Worm (Caenorhabditis elegans) whole organism, L3 larva: ENCODE results near the gene col-105.

ENCODE experiments used
- aly-2 ChIP-seq: fragments of 150-350 bp; optimal IDR thresholded peaks from 2 replicates; lab custom pipeline; 2014; ENCODE audit warnings: missing biosample characterization, missing genetic modification characterization
- ama-1 ChIP-seq: fragments of 150-350 bp; optimal IDR thresholded peaks from 2 replicates; lab custom pipeline; 2018
- ceh-16 ChIP-seq: sonication (generic microtip); optimal IDR thresholded peaks from 2 replicates; lab custom pipeline; 2017; ENCODE audit warnings: missing biosample characterization, missing genetic modification characterization
- ceh-28 ChIP-seq: fragments of 150-350 bp; optimal IDR thresholded peaks from 2 replicates; lab custom pipeline; 2014; ENCODE audit warnings: missing biosample characterization, missing genetic modification reagents, missing genetic modification characterization
- ceh-82 ChIP-seq: fragments of 150-350 bp; optimal IDR thresholded peaks from 2 replicates; lab custom pipeline; 2014; ENCODE audit warnings: missing biosample characterization, missing genetic modification characterization
- daf-12 ChIP-seq: fragments of 150-350 bp; optimal IDR thresholded peaks from 2 replicates; lab custom pipeline; 2014; ENCODE audit warnings: missing biosample characterization, missing genetic modification reagents, missing genetic modification characterization
- egl-27 ChIP-seq: sonication (generic microtip); optimal IDR thresholded peaks from 4 replicates; lab custom pipeline; 2017; ENCODE audit warnings: missing biosample characterization, missing genetic modification reagents, missing genetic modification characterization
- egl-5 ChIP-seq: fragments of 150-350 bp; optimal IDR thresholded peaks from 2 replicates; lab custom pipeline; 2017; ENCODE audit warnings: missing biosample characterization, missing genetic modification reagents, missing genetic modification characterization, inconsistent platforms
- elt-2 ChIP-seq: sonication (generic microtip); optimal IDR thresholded peaks from 2 replicates; lab custom pipeline; 2016; ENCODE audit warnings: missing genetic modification reagents, mild to moderate bottlenecking, missing genetic modification characterization, missing compliant biosample characterization
- elt-3 ChIP-seq, 3 experiments: fragments of 150-350 bp in 1 of 3; sonication (generic microtip) in 2 of 3; optimal IDR thresholded peaks; 2 replicates in 2 of 3; 4 replicates in 1 of 3; lab custom pipeline; 2014 to 2017; ENCODE audit warnings: missing biosample characterization in 3 of 3, missing genetic modification characterization in 3 of 3
- eor-1 ChIP-seq, 2 experiments: fragments of 150-350 bp; optimal IDR thresholded peaks; 2 replicates each; lab custom pipeline; 2014 to 2018; ENCODE audit warnings: missing biosample characterization in 2 of 2, missing genetic modification characterization in 2 of 2
- fkh-10 ChIP-seq: sonication (generic microtip); optimal IDR thresholded peaks from 2 replicates; lab custom pipeline; 2017; ENCODE audit warnings: missing biosample characterization, missing genetic modification reagents, missing genetic modification characterization
- fos-1 ChIP-seq: fragments of 150-350 bp; optimal IDR thresholded peaks from 2 replicates; lab custom pipeline; 2014; ENCODE audit warnings: missing biosample characterization, missing genetic modification characterization
- hmg-11 ChIP-seq: sonication (generic microtip); optimal IDR thresholded peaks from 2 replicates; lab custom pipeline; 2016; ENCODE audit warnings: missing genetic modification characterization, missing compliant biosample characterization
- lin-15B ChIP-seq: fragments of 150-350 bp; optimal IDR thresholded peaks from 2 replicates; lab custom pipeline; 2014; ENCODE audit warnings: missing biosample characterization, missing genetic modification characterization
- lin-39 ChIP-seq: fragments of 150-350 bp; optimal IDR thresholded peaks from 2 replicates; lab custom pipeline; 2018; ENCODE audit warnings: missing biosample characterization, missing genetic modification reagents, missing genetic modification characterization
- mdl-1 ChIP-seq: fragments of 150-350 bp; optimal IDR thresholded peaks from 2 replicates; lab custom pipeline; 2014; ENCODE audit warnings: missing biosample characterization, missing genetic modification characterization
- mml-1 ChIP-seq: fragments of 150-350 bp; sonication (generic microtip); optimal IDR thresholded peaks from 3 replicates; lab custom pipeline; 2014; ENCODE audit warnings: missing biosample characterization, missing genetic modification characterization
- nfya-1 ChIP-seq: sonication (generic microtip); optimal IDR thresholded peaks from 2 replicates; lab custom pipeline; 2017; ENCODE audit warnings: missing genetic modification characterization, mild to moderate bottlenecking, missing compliant biosample characterization, antibody characterized with exemption, moderate library complexity; ENCODE audit not compliant: insufficient read depth
- nhr-11 ChIP-seq: fragments of 150-350 bp; optimal IDR thresholded peaks from 2 replicates; lab custom pipeline; 2014; ENCODE audit warnings: missing biosample characterization, missing genetic modification characterization
- nhr-12 ChIP-seq: fragments of 150-350 bp; optimal IDR thresholded peaks from 2 replicates; lab custom pipeline; 2014; ENCODE audit warnings: missing biosample characterization, missing genetic modification characterization
- nhr-23 ChIP-seq: fragments of 150-350 bp; optimal IDR thresholded peaks from 2 replicates; lab custom pipeline; 2014; ENCODE audit warnings: missing biosample characterization, missing genetic modification reagents, missing genetic modification characterization
- nhr-25 ChIP-seq: sonication (generic microtip); optimal IDR thresholded peaks from 2 replicates; lab custom pipeline; 2017; ENCODE audit warnings: missing biosample characterization, missing genetic modification characterization
- nhr-43 ChIP-seq: sonication (generic microtip); optimal IDR thresholded peaks from 2 replicates; lab custom pipeline; 2016; ENCODE audit warnings: mild to moderate bottlenecking, missing genetic modification characterization, missing compliant biosample characterization; ENCODE audit not compliant: poor library complexity, severe bottlenecking
- pha-4 ChIP-seq: fragments of 150-350 bp; optimal IDR thresholded peaks from 2 replicates; lab custom pipeline; 2014; ENCODE audit warnings: missing biosample characterization, missing genetic modification reagents, missing genetic modification characterization
- pqm-1 ChIP-seq: fragments of 150-350 bp; optimal IDR thresholded peaks from 2 replicates; lab custom pipeline; 2017; ENCODE audit warnings: missing biosample characterization, missing genetic modification characterization, inconsistent platforms
- sea-2 ChIP-seq: fragments of 150-350 bp; sonication (generic microtip); optimal IDR thresholded peaks from 4 replicates; lab custom pipeline; 2014; ENCODE audit warnings: missing biosample characterization, missing genetic modification reagents, missing genetic modification characterization
- skn-1 ChIP-seq: fragments of 150-350 bp; optimal IDR thresholded peaks from 2 replicates; lab custom pipeline; 2014; ENCODE audit warnings: missing biosample characterization, missing genetic modification characterization
- snpc-4 ChIP-seq: fragments of 150-350 bp; optimal IDR thresholded peaks from 2 replicates; lab custom pipeline; 2014; ENCODE audit warnings: missing biosample characterization, missing genetic modification characterization
- tbx-2 ChIP-seq: sonication (generic microtip); optimal IDR thresholded peaks from 2 replicates; lab custom pipeline; 2016; ENCODE audit warnings: mild to moderate bottlenecking, missing genetic modification characterization, missing compliant biosample characterization
- unc-39 ChIP-seq: sonication (generic microtip); optimal IDR thresholded peaks from 4 replicates; lab custom pipeline; 2017; ENCODE audit warnings: missing biosample characterization, missing genetic modification characterization
- unc-62 ChIP-seq: fragments of 150-350 bp; sonication (generic microtip); optimal IDR thresholded peaks from 4 replicates; lab custom pipeline; 2014; ENCODE audit warnings: missing biosample characterization, missing genetic modification reagents, missing genetic modification characterization
- ztf-11 ChIP-seq: fragments of 150-350 bp; optimal IDR thresholded peaks from 2 replicates; lab custom pipeline; 2014; ENCODE audit warnings: missing biosample characterization, missing genetic modification characterization

Gene col-105

DNA sequence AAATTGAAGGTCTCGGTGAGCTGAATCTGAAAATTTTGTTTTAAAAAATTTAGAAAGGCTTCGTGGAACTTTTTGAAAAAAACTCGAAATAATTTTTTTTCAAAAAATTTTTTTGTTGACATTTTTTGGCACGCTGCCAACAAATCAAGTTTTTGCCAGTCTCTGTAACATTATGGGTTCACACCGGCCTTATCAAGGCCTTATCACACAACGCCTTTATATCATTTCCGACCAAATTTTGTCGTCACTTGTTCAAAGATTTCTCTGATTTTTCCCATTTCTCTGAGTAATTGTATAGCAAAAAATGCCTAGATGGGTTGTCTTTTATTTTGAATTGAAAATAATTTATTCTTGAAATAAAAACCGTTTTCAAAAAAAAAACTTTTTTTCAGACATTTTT lies 46.8 kb upstream of the col-105 start:
- peak; percentile 47 for TF ChIP-seq elt-2 (tag; lab: Kevin White, UChicago)
- no peak for TF ChIP-seq snpc-4
- TF ChIP-seq elt-3 (tag; optimal IDR thresholded peaks at IDR 0.05; lab: Kevin White, UChicago), result peak in 1 of 3 experiments; percentile 79

- TF ChIP-seq aly-2 (tag; lab: Kevin White, UChicago), result no peak
- TF ChIP-seq eor-1 (tag; optimal IDR thresholded peaks at IDR 0.05; lab: Kevin White, UChicago), result no peak
- TF ChIP-seq nhr-43, result no peak
- no peak for TF ChIP-seq mdl-1 (tag; lab: Kevin White, UChicago)
- no peak for TF ChIP-seq daf-12 (tag; lab: Kevin White, UChicago)
- TF ChIP-seq tbx-2 (tag; lab: Kevin White, UChicago), result no peak
- no peak for TF ChIP-seq nhr-23
- no peak for TF ChIP-seq snpc-4
- TF ChIP-seq fkh-10 (GFP tag; lab: Kevin White, UChicago), result no peak
- no peak for TF ChIP-seq egl-27
- no peak for TF ChIP-seq unc-39 (tag; lab: Kevin White, UChicago)
- TF ChIP-seq pha-4 (tag; lab: Kevin White, UChicago), result peak; percentile 41
- no peak for TF ChIP-seq hmg-11 (tag; lab: Kevin White, UChicago)
- no peak for TF ChIP-seq nfya-1 (tag; lab: Kevin White, UChicago)
- TF ChIP-seq nhr-11, result no peak
- TF ChIP-seq ztf-11, result no peak
- TF ChIP-seq nhr-12 (tag; lab: Kevin White, UChicago), result no peak
- no peak for TF ChIP-seq egl-5 (tag; lab: Kevin White, UChicago)
- TF ChIP-seq elt-2 (tag; lab: Kevin White, UChicago), result peak; percentile 48
- TF ChIP-seq mml-1 (tag; lab: Kevin White, UChicago), result no peak
- no peak for TF ChIP-seq nhr-25 (tag; lab: Kevin White, UChicago)
- TF ChIP-seq ceh-82 (tag; lab: Kevin White, UChicago), result no peak
- TF ChIP-seq elt-3 (tag; optimal IDR thresholded peaks at IDR 0.05; lab: Kevin White, UChicago), result no peak
- TF ChIP-seq pqm-1 (tag; lab: Kevin White, UChicago), result peak; percentile 43
- no peak for TF ChIP-seq ceh-16 (tag; lab: Kevin White, UChicago)
Observed at ce11 chrIV:1403960-1404359, 44.9 kb upstream of the col-105 start.

DNA sequence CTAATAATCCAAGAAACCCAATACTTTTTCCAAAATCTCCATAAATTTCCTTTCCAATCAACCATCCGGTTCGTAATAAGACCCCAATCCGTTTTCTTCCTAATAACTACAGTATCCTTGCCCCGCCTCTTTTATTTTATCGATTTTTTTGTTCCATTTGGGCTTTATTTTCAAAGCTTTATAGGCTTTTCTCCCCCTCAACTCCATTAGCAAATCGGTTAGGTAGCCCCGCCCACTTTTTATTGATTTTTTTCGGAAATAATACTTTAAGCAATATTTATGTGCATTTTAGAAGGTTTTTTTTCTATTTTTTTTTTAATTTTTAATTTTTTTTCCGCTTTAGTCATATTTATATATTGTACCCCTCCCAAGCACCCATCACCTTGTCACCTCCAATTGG lies 41.0 kb upstream of the col-105 start:
- peak; percentile 43 for TF ChIP-seq ceh-28 (tag; lab: Kevin White, UChicago)
- TF ChIP-seq lin-39 (tag; lab: Kevin White, UChicago), result no peak

ce11 chrIV:1397895-1398294 lies 38.9 kb upstream of the col-105 start:
- TF ChIP-seq tbx-2 (tag; lab: Kevin White, UChicago), result no peak
- no peak for TF ChIP-seq lin-15B (tag; lab: Kevin White, UChicago)
- TF ChIP-seq ztf-11, result no peak
- no peak for TF ChIP-seq nhr-11
- no peak for TF ChIP-seq nhr-23

DNA sequence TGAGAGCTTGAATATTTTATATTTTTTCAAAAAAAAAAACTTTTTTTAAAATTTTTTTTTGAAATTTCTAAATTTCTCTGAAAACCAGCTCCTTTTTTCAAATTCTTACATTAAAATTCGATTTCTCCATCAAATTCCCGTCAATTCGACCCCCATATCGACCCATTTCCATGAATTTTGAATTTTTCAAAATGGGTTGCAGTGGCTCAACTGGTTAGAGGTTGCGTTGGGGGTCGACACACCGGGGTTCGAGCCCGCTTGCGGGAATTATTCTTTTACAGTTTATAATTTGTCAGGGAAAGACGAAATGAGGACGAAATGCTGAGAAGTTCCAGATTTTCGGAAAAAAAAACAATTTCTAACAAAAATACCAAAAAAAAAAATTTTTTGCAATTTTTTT lies 35.1 kb upstream of the col-105 start:
- TF ChIP-seq egl-5 (tag; lab: Kevin White, UChicago), result no peak
- no peak for TF ChIP-seq nhr-23

DNA sequence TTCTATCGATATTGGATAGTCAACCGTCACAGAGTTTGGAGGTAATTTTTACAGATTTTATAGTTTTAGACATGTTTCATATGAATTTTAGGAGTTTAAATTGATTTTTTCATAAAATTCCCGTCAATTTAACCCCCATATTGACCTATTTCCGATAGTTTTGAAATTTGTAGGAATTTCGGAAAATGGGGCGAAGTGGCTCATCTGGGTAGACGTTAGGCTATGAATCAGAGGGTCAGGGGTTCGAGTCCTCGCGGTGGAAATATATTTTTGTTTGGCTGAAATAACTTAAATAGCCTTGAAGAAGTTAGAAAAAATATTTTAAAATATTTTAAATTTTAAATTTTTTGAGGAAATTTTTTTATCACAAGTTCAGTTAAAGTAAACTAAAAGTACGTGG lies 32.4 kb upstream of the col-105 start:
- TF ChIP-seq ama-1 (lab: Kevin White, UChicago) (no peak), tbx-2 (tag; lab: Kevin White, UChicago) (no peak), unc-62 (no peak), fos-1 (no peak), skn-1 (tag; lab: Kevin White, UChicago) (no peak), fkh-10 (GFP tag; lab: Kevin White, UChicago) (no peak), sea-2 (no peak)
